Worm (Caenorhabditis elegans) whole organism, early embryonic: ENCODE measurements around the gene adh-5.

Experiments used
- B0310.2 ChIP-seq: sonication (generic microtip); optimal IDR thresholded peaks from 2 replicates; lab custom pipeline; 2016; ENCODE audit warnings: mild to moderate bottlenecking, missing genetic modification characterization, missing compliant biosample characterization
- F13C5.2 ChIP-seq: sonication (generic microtip); optimal IDR thresholded peaks from 2 replicates; lab custom pipeline; 2017; ENCODE audit warnings: mild to moderate bottlenecking, missing genetic modification characterization, inconsistent platforms, missing compliant biosample characterization
- aly-1 ChIP-seq: sonication (generic microtip); optimal IDR thresholded peaks from 2 replicates; lab custom pipeline; 2016; ENCODE audit warnings: missing genetic modification characterization, missing compliant biosample characterization
- ama-1 ChIP-seq: fragments of 150-350 bp; optimal IDR thresholded peaks from 2 replicates; lab custom pipeline; 2014
- ceh-13 ChIP-seq: fragments of 200-800 bp; sonication (Bioruptor generic); optimal IDR thresholded peaks from 2 replicates; lab custom pipeline; 2018; ENCODE audit warnings: mild to moderate bottlenecking, missing genetic modification characterization, missing compliant biosample characterization
- ceh-36 ChIP-seq: sonication (generic microtip); optimal IDR thresholded peaks from 2 replicates; lab custom pipeline; 2016; ENCODE audit warnings: missing genetic modification characterization, inconsistent platforms, missing compliant biosample characterization
- ets-7 ChIP-seq: sonication (generic microtip); optimal IDR thresholded peaks from 2 replicates; lab custom pipeline; 2016; ENCODE audit warnings: missing genotype, missing genetic modification characterization, missing compliant biosample characterization
- flt-1 ChIP-seq: fragments of 200-800 bp; sonication (Bioruptor generic); IDR thresholded peaks from 2 replicates; pipeline ENCODE4 v1.3.6; 2022; ENCODE audit warnings: missing genetic modification characterization, missing compliant biosample characterization
- hmbx-1 ChIP-seq: sonication (generic microtip); optimal IDR thresholded peaks from 2 replicates; lab custom pipeline; 2016; ENCODE audit warnings: mild to moderate bottlenecking, missing genetic modification characterization, missing compliant biosample characterization
- hmg-4 ChIP-seq: fragments of 200-800 bp; sonication (Bioruptor generic); optimal IDR thresholded peaks from 2 replicates; lab custom pipeline; 2018; ENCODE audit warnings: mild to moderate bottlenecking, missing genetic modification characterization, missing compliant biosample characterization
- hnd-1 ChIP-seq: sonication (generic microtip); optimal IDR thresholded peaks from 2 replicates; lab custom pipeline; 2016; ENCODE audit warnings: missing genetic modification characterization, missing compliant biosample characterization
- pes-1 ChIP-seq: fragments of 200-800 bp; sonication (Bioruptor generic); IDR thresholded peaks from 2 replicates; pipeline ENCODE4 v1.3.6; 2022; ENCODE audit warnings: missing genetic modification reagents, missing genetic modification characterization, missing compliant biosample characterization
- scrt-1 ChIP-seq: fragments of 200-800 bp; sonication (Bioruptor generic); IDR thresholded peaks from 2 replicates; pipeline ENCODE4 v1.3.6; 2022; ENCODE audit warnings: missing genetic modification characterization, missing compliant biosample characterization
- sea-1 ChIP-seq: fragments of 200-800 bp; sonication (Bioruptor generic); conservative IDR thresholded peaks from 2 replicates; pipeline ENCODE4 v1.3.6; 2022; ENCODE audit warnings: missing genetic modification characterization, missing compliant biosample characterization
- tbx-11 ChIP-seq: fragments of 200-800 bp; sonication (Bioruptor generic); IDR thresholded peaks from 2 replicates; pipeline ENCODE4 v1.3.6; 2022; ENCODE audit warnings: missing genetic modification characterization, missing compliant biosample characterization
- tbx-37 ChIP-seq: fragments of 200-800 bp; sonication (Bioruptor generic); conservative IDR thresholded peaks from 2 replicates; pipeline ENCODE4 v1.3.6; 2022; ENCODE audit warnings: missing genetic modification reagents, missing genetic modification characterization, missing compliant biosample characterization
- tra-4 ChIP-seq: sonication (generic microtip); optimal IDR thresholded peaks from 2 replicates; lab custom pipeline; 2017; ENCODE audit warnings: missing genetic modification characterization, missing compliant biosample characterization

Gene adh-5

DNA sequence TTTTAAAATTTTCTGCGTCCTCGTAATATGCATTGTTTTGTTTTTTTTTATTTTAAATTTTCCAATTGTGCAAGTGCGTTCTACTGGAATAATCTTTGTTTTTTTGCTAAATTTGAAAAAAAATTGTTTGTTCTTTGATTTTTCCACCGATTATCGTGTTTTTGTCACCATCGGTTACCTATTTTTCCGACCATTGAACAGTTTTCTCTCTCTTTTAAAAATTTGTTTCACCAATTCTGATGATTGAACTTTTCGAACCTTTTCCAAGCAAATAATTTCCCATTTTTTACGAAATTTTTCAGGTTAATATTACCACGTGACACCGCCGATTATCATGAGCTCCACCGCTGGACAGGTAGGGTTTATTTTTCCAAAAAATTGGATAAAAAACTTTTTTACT lies at the start of gene adh-5:
Gene adh-5, plus strand, starts transcription at position 301 of the 400 bp plus-strand sequence.
- no peak for TF ChIP-seq hmbx-1 (tag; lab: Kevin White, UChicago)
- no peak for TF ChIP-seq ceh-13 (GFP tag; lab: Kevin White, UChicago)
- no peak for TF ChIP-seq hmg-4 (GFP tag; lab: Kevin White, UChicago)
- no peak for TF ChIP-seq pes-1
- TF ChIP-seq ceh-36, result no peak
- no peak for TF ChIP-seq tbx-37
- TF ChIP-seq ama-1 (lab: Kevin White, UChicago), result no peak
- TF ChIP-seq F13C5.2 (tag; lab: Kevin White, UChicago), result no peak
- no peak for TF ChIP-seq sea-1
- no peak for TF ChIP-seq tra-4 (tag; lab: Kevin White, UChicago)
- TF ChIP-seq flt-1 (GFP tag; lab: Robert Waterston, UW), result no peak
- TF ChIP-seq aly-1 (tag; lab: Kevin White, UChicago), result no peak
- TF ChIP-seq hnd-1 (tag; lab: Kevin White, UChicago), result no peak
- no peak for TF ChIP-seq B0310.2 (tag; lab: Kevin White, UChicago)
- no peak for TF ChIP-seq tbx-11 (GFP tag; lab: Robert Waterston, UW)
- TF ChIP-seq ets-7 (tag; lab: Kevin White, UChicago), result no peak
- TF ChIP-seq scrt-1, result no peak

ce11 chrV:866729-867128 lies 44.8 kb upstream of the adh-5 start, which contains the start of gene T02B11.3:
TSS of gene T02B11.3 (minus strand) at chrV:866829.
- no peak for TF ChIP-seq hnd-1 (tag; lab: Kevin White, UChicago)
- no peak for TF ChIP-seq ets-7 (tag; lab: Kevin White, UChicago)
- no peak for TF ChIP-seq tbx-11 (GFP tag; lab: Robert Waterston, UW)
- no peak for TF ChIP-seq tbx-37
- no peak for TF ChIP-seq flt-1 (GFP tag; lab: Robert Waterston, UW)
- no peak for TF ChIP-seq F13C5.2 (tag; lab: Kevin White, UChicago)
- no peak for TF ChIP-seq sea-1
- no peak for TF ChIP-seq scrt-1
- no peak for TF ChIP-seq aly-1 (tag; lab: Kevin White, UChicago)
- TF ChIP-seq B0310.2 (tag; lab: Kevin White, UChicago), result no peak
- no peak for TF ChIP-seq ceh-13 (GFP tag; lab: Kevin White, UChicago)
- TF ChIP-seq tra-4 (tag; lab: Kevin White, UChicago), result no peak
- no peak for TF ChIP-seq hmbx-1 (tag; lab: Kevin White, UChicago)
- no peak for TF ChIP-seq ama-1 (lab: Kevin White, UChicago)
- no peak for TF ChIP-seq ceh-36
- no peak for TF ChIP-seq hmg-4 (GFP tag; lab: Kevin White, UChicago)
- TF ChIP-seq pes-1, result no peak

- TF ChIP-seq hmbx-1 (tag; lab: Kevin White, UChicago), result no peak
- TF ChIP-seq B0310.2 (tag; lab: Kevin White, UChicago), result no peak
- no peak for TF ChIP-seq hmg-4 (GFP tag; lab: Kevin White, UChicago)
- no peak for TF ChIP-seq F13C5.2 (tag; lab: Kevin White, UChicago)
- no peak for TF ChIP-seq ceh-13 (GFP tag; lab: Kevin White, UChicago)
These were observed 40.5 kb upstream of the adh-5 start, which contains the start of gene T02B11.4 for ce11 chrV:871029-871428. TSS of gene T02B11.4 (minus strand) at chrV:871129.

- TF ChIP-seq pes-1, result no peak
- no peak for TF ChIP-seq aly-1 (tag; lab: Kevin White, UChicago)
- no peak for TF ChIP-seq tbx-37
- no peak for TF ChIP-seq F13C5.2 (tag; lab: Kevin White, UChicago)
- TF ChIP-seq hmg-4 (GFP tag; lab: Kevin White, UChicago), result no peak
- no peak for TF ChIP-seq flt-1 (GFP tag; lab: Robert Waterston, UW)
- TF ChIP-seq sea-1, result no peak
- no peak for TF ChIP-seq ceh-36
- TF ChIP-seq hnd-1 (tag; lab: Kevin White, UChicago), result no peak
- no peak for TF ChIP-seq tbx-11 (GFP tag; lab: Robert Waterston, UW)
- TF ChIP-seq ets-7 (tag; lab: Kevin White, UChicago), result no peak
- TF ChIP-seq B0310.2 (tag; lab: Kevin White, UChicago), result no peak
- no peak for TF ChIP-seq hmbx-1 (tag; lab: Kevin White, UChicago)
- no peak for TF ChIP-seq ceh-13 (GFP tag; lab: Kevin White, UChicago)
- TF ChIP-seq scrt-1, result no peak
- TF ChIP-seq ama-1 (lab: Kevin White, UChicago), result no peak
- TF ChIP-seq tra-4 (tag; lab: Kevin White, UChicago), result no peak
These were observed 35.6 kb upstream of the adh-5 start, which contains the start of gene T02B11.9 for ce11 chrV:875945-876344. TSS of gene T02B11.9 (plus strand) at chrV:876245.

DNA sequence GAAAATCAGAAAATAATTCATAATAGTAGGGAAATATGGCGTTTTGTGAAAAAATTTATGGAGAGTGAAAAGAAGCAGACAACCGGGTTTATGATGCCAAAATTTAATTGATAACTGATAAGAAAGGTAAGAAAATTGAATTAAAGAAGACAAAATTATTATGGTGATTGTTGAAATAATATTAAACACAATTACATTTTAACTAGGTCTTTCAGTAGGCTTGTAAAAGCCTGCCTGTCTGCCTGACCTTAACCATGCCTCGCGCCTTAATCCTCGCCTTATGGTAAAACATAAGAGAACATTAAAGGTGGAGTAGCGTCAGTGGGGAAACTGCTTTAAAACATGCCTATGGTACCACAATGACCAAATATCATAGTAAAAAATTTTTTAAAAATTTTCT lies 33.0 kb upstream of the adh-5 start, which contains the start of gene T02B11.8:
Gene T02B11.8, minus strand, starts transcription at position 101 of the 400 bp plus-strand sequence.
- TF ChIP-seq hmbx-1 (tag; lab: Kevin White, UChicago) (no peak), tbx-37 (no peak), tbx-11 (GFP tag; lab: Robert Waterston, UW) (no peak)

DNA sequence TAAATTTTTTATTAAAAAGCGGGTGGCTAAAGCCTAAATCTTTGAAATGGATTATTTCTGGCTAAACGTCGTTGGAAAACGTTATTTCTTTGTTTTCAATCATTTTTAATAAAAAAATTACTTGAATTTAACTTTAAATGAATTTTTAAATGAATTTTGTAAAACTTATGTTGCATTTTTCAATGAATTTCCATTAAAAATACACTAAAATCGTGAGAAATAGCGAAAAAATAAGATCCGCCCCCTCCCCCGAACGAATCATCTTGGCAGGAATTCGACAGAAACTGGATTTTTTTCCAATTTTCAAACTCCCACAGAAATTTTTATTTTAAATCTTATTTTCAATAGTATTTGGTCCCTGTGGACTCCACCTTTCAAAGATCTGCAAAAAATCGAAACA lies 32.4 kb upstream of the adh-5 start, which contains the start of gene srg-53:
Gene srg-53, plus strand, starts transcription at position 301 of the 400 bp plus-strand sequence.
- no peak for TF ChIP-seq tbx-37
- no peak for TF ChIP-seq scrt-1
- TF ChIP-seq F13C5.2 (tag; lab: Kevin White, UChicago), result no peak
- no peak for TF ChIP-seq ets-7 (tag; lab: Kevin White, UChicago)
- no peak for TF ChIP-seq ceh-13 (GFP tag; lab: Kevin White, UChicago)
- TF ChIP-seq pes-1, result no peak
- no peak for TF ChIP-seq flt-1 (GFP tag; lab: Robert Waterston, UW)

ce11 chrV:884324-884723 lies 27.2 kb upstream of the adh-5 start, which contains the start of gene srj-38:
TSS of gene srj-38 (minus strand) at chrV:884424.
- TF ChIP-seq B0310.2 (tag; lab: Kevin White, UChicago) (no peak), hnd-1 (tag; lab: Kevin White, UChicago) (no peak), hmbx-1 (tag; lab: Kevin White, UChicago) (no peak), tbx-11 (GFP tag; lab: Robert Waterston, UW) (no peak), flt-1 (GFP tag; lab: Robert Waterston, UW) (no peak), sea-1 (no peak), tra-4 (tag; lab: Kevin White, UChicago) (no peak), ama-1 (lab: Kevin White, UChicago) (no peak), ceh-36 (no peak), ets-7 (tag; lab: Kevin White, UChicago) (no peak), aly-1 (tag; lab: Kevin White, UChicago) (no peak), tbx-37 (no peak), F13C5.2 (tag; lab: Kevin White, UChicago) (no peak), pes-1 (no peak), ceh-13 (GFP tag; lab: Kevin White, UChicago) (no peak)
